Fruit fly (Drosophila melanogaster) S2 (cell line): ENCODE data around the gene CG33928.

ENCODE experiments used
- CG8478 ChIP-seq: fragments of >200 bp; optimal IDR thresholded peaks from 2 replicates; lab custom pipeline; 2018
- CTCF ChIP-seq, 2 experiments: fragments of >200 bp; optimal IDR thresholded peaks; 2 replicates each; lab custom pipeline; 2018

Gene CG33928

DNA sequence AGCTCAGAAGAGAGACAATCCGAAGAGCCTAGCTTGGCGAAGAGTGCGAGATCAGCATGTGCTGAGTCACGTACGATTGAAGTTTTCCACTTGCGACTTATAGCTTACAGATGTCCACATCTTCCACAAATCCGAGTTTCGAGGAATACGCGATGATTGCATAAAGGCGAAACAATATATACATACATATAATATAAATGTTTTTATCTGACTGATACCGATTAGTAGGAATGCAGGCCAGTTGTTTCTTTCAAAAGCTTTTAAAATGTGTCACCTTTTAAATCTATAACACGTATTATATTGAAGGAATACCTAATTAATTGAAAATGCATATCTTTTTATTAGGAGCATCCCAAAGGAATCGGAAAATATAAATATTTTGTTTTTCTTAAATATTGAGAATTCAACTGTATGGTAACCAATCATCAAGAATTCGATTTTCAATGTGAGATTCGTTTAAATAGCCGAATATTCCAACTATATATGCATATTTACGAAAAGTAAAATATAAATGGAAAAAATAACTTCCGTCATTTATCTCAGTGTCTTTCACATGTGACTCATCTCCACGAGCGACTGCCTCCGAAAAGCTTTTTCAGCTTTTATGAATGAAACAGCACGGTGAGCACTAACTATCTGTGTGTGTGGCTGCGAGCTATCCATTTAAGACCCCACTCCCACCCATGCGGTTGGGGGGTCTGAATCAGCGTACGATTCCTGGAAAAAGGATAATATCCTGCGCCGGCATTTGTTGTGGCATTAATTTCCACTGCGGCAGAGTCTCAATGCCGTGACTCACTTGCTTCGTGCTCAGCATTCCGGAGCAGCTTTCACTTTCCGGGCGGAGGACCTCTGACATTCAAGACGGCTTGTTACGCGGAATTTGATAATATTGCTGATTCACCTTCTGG lies 14.4 kb upstream of the CG33928 start:
- TF ChIP-seq CG8478 (no peak), CTCF (optimal IDR thresholded peaks at IDR 0.05; lab: Kevin White, UChicago) (no peak)

DNA sequence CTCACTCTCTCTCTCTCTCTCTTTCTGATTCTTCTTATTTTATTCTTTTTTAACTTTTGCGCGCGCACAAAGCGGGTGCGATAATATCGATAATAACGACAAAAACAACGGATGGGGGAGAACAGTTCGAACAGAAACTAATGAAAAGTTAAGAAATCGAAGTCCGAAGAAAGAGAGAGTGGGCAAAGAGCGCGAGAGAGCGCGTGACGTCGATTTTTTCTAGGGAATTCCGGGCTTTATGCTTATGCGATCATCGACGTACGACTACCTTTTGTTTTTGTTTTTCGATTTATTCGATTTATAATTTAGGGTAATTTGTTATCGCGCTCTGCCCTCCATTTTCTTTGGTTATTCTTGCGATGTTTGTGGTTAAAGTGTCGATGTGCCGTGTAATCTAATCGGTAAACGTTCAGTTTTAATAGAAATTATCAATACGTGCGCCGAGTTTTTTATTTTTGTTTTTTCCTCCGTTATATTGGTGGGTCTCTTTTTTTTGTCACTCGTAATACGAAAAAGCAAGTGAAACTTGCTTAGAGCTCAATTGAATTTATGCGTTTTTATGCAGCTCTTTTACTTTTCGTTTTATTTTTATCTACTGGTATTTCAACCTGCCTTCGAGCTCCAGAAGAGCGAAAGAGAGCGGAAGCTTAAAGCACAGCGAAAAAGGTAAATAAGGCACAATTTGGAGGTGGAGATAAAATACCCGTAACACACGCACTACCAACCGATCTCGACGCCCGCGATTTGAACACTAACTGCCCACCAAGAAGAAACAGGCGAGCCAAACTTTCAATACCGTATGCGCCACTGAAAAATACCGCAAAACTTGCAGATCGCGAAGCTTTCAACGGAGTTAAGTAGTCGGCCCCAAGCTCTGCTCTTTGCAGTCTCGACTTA lies 13.5 kb upstream of the CG33928 start, which contains the start of gene dl:
TSS of gene dl (minus strand) at position 757 of the 897 bp plus-strand sequence.
- TF ChIP-seq CG8478 (no peak), CTCF (optimal IDR thresholded peaks at IDR 0.05; lab: Kevin White, UChicago) (no peak)

dm6 chr2L:17448435-17448834 lies 12.0 kb upstream of the CG33928 start:
- TF ChIP-seq CTCF (optimal IDR thresholded peaks at IDR 0.05; lab: Kevin White, UChicago): no peak
- TF ChIP-seq CG8478: no peak

- TF ChIP-seq CG8478: no peak
- TF ChIP-seq CTCF (optimal IDR thresholded peaks at IDR 0.05; lab: Kevin White, UChicago): no peak
These were observed 10.7 kb upstream of the CG33928 start for dm6 chr2L:17447071-17447470.

- no peak for TF ChIP-seq CTCF (optimal IDR thresholded peaks at IDR 0.05; lab: Kevin White, UChicago)
- no peak for TF ChIP-seq CG8478
These were observed 1.2 kb upstream of the CG33928 start for dm6 chr2L:17437594-17437993.

DNA sequence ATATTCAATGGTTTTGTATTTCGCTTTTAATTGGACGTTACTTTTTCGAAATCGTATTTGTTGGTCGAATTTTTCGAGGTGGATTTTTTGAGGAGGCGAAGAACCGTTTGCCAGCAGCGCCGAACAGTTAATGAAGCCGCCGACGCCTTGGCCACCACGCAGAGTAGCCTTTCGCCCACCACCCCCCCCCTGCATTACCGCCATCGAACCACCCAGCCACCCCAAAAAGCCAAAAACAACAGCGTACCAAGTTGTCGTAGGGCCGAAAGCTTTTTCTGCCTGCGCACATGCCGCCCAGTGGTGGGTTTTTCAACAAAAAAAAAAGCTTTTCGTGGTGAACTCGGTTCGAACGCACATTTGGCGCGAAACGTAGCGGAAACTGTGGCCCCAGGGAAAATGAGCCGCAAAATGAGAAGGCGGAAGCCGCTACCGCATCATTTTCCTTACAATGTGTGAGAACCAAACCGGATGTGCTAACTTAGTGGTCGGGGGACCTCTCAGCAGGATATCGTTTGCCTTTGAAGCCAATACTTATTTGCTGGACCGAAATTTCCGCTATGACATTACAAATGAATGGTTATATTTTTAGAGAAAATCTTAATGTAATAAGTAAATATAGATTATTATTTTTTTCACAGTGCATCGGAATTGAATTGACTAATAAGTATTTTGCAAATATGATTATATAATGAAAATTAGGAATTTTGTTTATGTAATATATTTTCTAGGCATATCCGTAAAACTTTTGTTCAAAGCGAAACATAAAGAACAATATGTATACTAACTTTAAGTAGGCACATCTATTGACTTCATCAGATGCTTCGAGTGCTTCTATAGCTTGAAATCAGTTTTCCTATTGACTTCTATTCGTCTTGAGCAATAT lies 3.1 kb downstream of the CG33928 start, which contains the start of the genes Dif and CG5043:
TSS of gene Dif (minus strand) at position 132 of the 883 bp plus-strand sequence.
TSS of gene CG5043 (plus strand) at position 833 of the 883 bp plus-strand sequence.
- TF ChIP-seq CTCF (optimal IDR thresholded peaks at IDR 0.05; lab: Kevin White, UChicago) (no peak), CG8478 (no peak)

DNA sequence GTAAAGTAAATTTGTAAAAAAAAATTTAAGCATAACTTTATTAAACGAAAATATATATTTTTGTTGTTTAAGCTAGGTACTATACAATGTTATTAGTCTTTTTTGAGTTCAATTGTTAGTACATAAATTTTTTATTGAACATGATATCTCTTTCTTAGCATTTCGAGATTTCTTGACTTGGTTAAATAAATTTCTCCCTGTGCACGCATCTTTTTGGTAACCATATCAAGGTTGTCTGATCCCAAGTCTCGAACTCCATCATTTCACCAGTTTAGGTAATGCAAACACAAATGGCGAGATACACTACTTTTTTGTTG lies 5.1 kb downstream of the CG33928 start:
- TF ChIP-seq CTCF (optimal IDR thresholded peaks at IDR 0.05; lab: Kevin White, UChicago) (no peak), CG8478 (no peak)

dm6 chr2L:17430602-17431358 lies 5.6 kb downstream of the CG33928 start:
- no peak for TF ChIP-seq CG8478
- TF ChIP-seq CTCF (optimal IDR thresholded peaks at IDR 0.05; lab: Kevin White, UChicago): no peak

DNA sequence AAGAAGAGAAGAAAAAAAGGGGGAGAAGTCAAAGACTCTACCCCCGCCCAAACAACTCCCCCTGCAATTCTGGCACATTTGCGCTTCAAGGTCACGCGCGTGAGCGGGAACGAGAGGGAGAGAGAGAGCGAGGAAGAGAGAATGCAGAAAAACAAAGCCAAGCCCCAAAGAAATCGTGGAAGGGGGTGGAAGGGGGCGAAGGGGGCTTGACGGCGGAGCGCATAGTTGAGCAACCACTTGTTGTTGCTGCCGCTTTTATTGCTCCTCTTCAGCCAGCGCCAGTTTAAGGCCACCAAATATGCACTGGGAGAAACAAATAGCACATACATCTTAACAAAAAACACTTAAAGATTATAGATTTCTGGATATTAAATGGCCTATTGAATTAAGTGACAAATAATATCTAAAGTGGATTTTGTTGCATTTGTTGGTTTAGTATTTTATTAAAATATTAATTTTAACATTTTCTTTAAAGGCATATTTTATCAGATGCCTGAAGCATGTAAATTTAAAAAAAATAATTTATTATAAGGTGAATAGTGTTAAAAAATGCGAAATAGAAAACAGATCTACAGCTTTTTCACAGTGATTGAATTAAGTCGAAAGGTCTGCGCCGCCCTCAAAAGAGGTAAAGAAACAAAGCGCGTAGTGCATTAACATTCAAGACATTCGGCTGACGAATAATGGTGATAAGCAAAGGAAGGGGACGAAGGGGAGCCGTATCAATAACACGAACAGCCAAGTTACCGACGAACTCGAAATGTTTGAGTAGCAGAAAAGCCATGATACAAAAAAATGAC lies 6.4 kb downstream of the CG33928 start:
- no peak for TF ChIP-seq CG8478

- no peak for TF ChIP-seq CG8478
- no peak for TF ChIP-seq CTCF (optimal IDR thresholded peaks at IDR 0.05; lab: Kevin White, UChicago)
These were observed 8.4 kb downstream of the CG33928 start for dm6 chr2L:17427929-17428456.

dm6 chr2L:17427187-17427586 lies 9.2 kb downstream of the CG33928 start:
- TF ChIP-seq CG8478: no peak
- no peak for TF ChIP-seq CTCF (optimal IDR thresholded peaks at IDR 0.05; lab: Kevin White, UChicago)

DNA sequence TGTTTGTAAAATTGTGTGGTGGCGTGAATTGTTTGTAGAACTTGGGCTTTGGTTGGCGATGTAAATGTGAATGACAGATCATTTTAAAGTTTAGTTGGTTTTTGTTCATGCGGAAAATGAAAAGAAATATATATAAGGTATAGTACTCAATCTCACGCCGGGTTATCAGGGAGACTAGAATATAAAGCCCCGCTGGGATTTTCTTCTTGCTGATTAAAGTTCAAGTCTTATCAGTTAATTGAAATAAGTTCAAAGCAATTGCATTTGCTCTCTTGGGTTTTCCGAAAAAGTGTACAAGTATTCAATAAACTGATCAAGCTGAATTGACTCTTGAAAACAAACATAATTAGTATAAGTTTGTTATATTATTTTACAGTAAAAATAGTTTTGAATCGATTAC lies 11.0 kb downstream of the CG33928 start:
- TF ChIP-seq CTCF (optimal IDR thresholded peaks at IDR 0.05; lab: Kevin White, UChicago): no peak
- TF ChIP-seq CG8478: no peak

dm6 chr2L:17425005-17425404 lies 11.4 kb downstream of the CG33928 start:
- TF ChIP-seq CTCF (optimal IDR thresholded peaks at IDR 0.05; lab: Kevin White, UChicago): no peak
- no peak for TF ChIP-seq CG8478
